Worm (Caenorhabditis elegans) whole organism, L1 larva: Measurements from ENCODE around the gene scc-2.

Source experiments
- C16A3.4 ChIP-seq: fragments of 150-350 bp; optimal IDR thresholded peaks from 2 replicates; lab custom pipeline; 2014; ENCODE audit warnings: missing biosample characterization, missing genetic modification characterization
- C34B4.2 ChIP-seq: sonication (generic microtip); optimal IDR thresholded peaks from 2 replicates; lab custom pipeline; 2017; ENCODE audit warnings: mild to moderate bottlenecking, missing genetic modification characterization, missing compliant biosample characterization
- aly-2 ChIP-seq: fragments of 150-350 bp; optimal IDR thresholded peaks from 2 replicates; lab custom pipeline; 2014; ENCODE audit warnings: missing biosample characterization, missing genetic modification characterization
- ama-1 ChIP-seq: fragments of 150-350 bp; optimal IDR thresholded peaks from 2 replicates; lab custom pipeline; 2014
- blmp-1 ChIP-seq: fragments of 150-350 bp; optimal IDR thresholded peaks from 2 replicates; lab custom pipeline; 2014; ENCODE audit warnings: missing biosample characterization, missing genetic modification characterization
- ceh-63 ChIP-seq: fragments of 200-800 bp; sonication (Bioruptor generic); optimal IDR thresholded peaks from 2 replicates; lab custom pipeline; 2018; ENCODE audit warnings: mild to moderate bottlenecking, missing genetic modification characterization, missing compliant biosample characterization
- ceh-8 ChIP-seq: fragments of 200-800 bp; sonication (Bioruptor generic); optimal IDR thresholded peaks from 2 replicates; lab custom pipeline; 2018; ENCODE audit warnings: mild to moderate bottlenecking, missing genetic modification characterization, moderate library complexity, missing compliant biosample characterization
- ceh-90 ChIP-seq: sonication (generic microtip); optimal IDR thresholded peaks from 2 replicates; lab custom pipeline; 2016; ENCODE audit warnings: missing genetic modification characterization, missing compliant biosample characterization
- dpl-1 ChIP-seq, 3 experiments: fragments of 150-350 bp in 2 of 3; sonication (generic microtip) in 1 of 3; optimal IDR thresholded peaks; 2 replicates each; lab custom pipeline; 2014 to 2017; ENCODE audit warnings: missing biosample characterization in 3 of 3, missing genetic modification characterization in 3 of 3, missing genetic modification reagents in 3 of 3
- efl-1 ChIP-seq, 4 experiments: fragments of 150-350 bp; optimal IDR thresholded peaks in 3 of 4; peaks in 1 of 4; 1 replicate in 1 of 4; 2 replicates in 3 of 4; lab custom pipeline; 2014; ENCODE audit warnings: missing biosample characterization in 2 of 4, missing genetic modification characterization in 2 of 4, missing genetic modification reagents in 2 of 4
- egl-13 ChIP-seq: sonication (generic microtip); optimal IDR thresholded peaks from 2 replicates; lab custom pipeline; 2016; ENCODE audit warnings: missing genotype, missing genetic modification reagents, missing genetic modification characterization, missing compliant biosample characterization
- egl-27 ChIP-seq, 2 experiments: fragments of 150-350 bp in 1 of 2; sonication (generic microtip); optimal IDR thresholded peaks; 3 replicates each; lab custom pipeline; 2017 to 2018; ENCODE audit warnings: missing biosample characterization in 2 of 2, missing genetic modification characterization in 2 of 2, missing genetic modification reagents in 2 of 2
- elt-3 ChIP-seq, 6 experiments: fragments of 150-350 bp in 1 of 6; sonication (generic microtip); optimal IDR thresholded peaks; 2 replicates each; lab custom pipeline; 2017 to 2018; ENCODE audit warnings: missing biosample characterization in 6 of 6, missing genetic modification characterization in 6 of 6, inconsistent platforms in 1 of 6
- ets-5 ChIP-seq: fragments of 200-800 bp; sonication (Bioruptor generic); IDR thresholded peaks from 2 replicates; pipeline ENCODE4 v1.3.6; 2022; ENCODE audit warnings: missing genetic modification characterization, missing compliant biosample characterization
- fkh-10 ChIP-seq: sonication (generic microtip); optimal IDR thresholded peaks from 2 replicates; lab custom pipeline; 2017; ENCODE audit warnings: missing biosample characterization, missing genetic modification reagents, missing genetic modification characterization
- fkh-8 ChIP-seq: sonication (generic microtip); optimal IDR thresholded peaks from 2 replicates; lab custom pipeline; 2016; ENCODE audit warnings: mild to moderate bottlenecking, missing genetic modification characterization, missing compliant biosample characterization
- fos-1 ChIP-seq: fragments of 150-350 bp; optimal IDR thresholded peaks from 2 replicates; lab custom pipeline; 2014; ENCODE audit warnings: missing biosample characterization, missing genetic modification characterization
- grh-1 ChIP-seq: fragments of 200-800 bp; sonication (Bioruptor generic); IDR thresholded peaks from 2 replicates; pipeline ENCODE4 v1.3.6; 2022; ENCODE audit warnings: missing genetic modification reagents, missing genetic modification characterization, missing compliant biosample characterization
- hlh-4 ChIP-seq: sonication (generic microtip); optimal IDR thresholded peaks from 2 replicates; lab custom pipeline; 2016; ENCODE audit warnings: mild to moderate bottlenecking, missing genetic modification characterization, missing compliant biosample characterization
- hpl-2 ChIP-seq: fragments of 150-350 bp; optimal IDR thresholded peaks from 2 replicates; lab custom pipeline; 2014; ENCODE audit warnings: missing biosample characterization, missing genetic modification reagents, missing genetic modification characterization
- jun-1 ChIP-seq: fragments of 150-350 bp; optimal IDR thresholded peaks from 2 replicates; lab custom pipeline; 2014; ENCODE audit warnings: missing biosample characterization, missing genetic modification reagents, missing genetic modification characterization
- lin-14 ChIP-seq: fragments of 200-800 bp; sonication (Bioruptor generic); optimal IDR thresholded peaks from 2 replicates; lab custom pipeline; 2018; ENCODE audit warnings: mild to moderate bottlenecking, missing genetic modification characterization, moderate library complexity, missing compliant biosample characterization
- lin-15B ChIP-seq: fragments of 150-350 bp; sonication (generic microtip); optimal IDR thresholded peaks from 3 replicates; lab custom pipeline; 2014; ENCODE audit warnings: missing biosample characterization, missing genetic modification characterization
- lin-35 ChIP-seq, 2 experiments: fragments of 150-350 bp; optimal IDR thresholded peaks; 2 replicates each; lab custom pipeline; 2014; ENCODE audit warnings: missing biosample characterization in 2 of 2, missing genetic modification characterization in 2 of 2, missing genetic modification reagents in 2 of 2
- lin-39 ChIP-seq: fragments of 150-350 bp; optimal IDR thresholded peaks from 2 replicates; lab custom pipeline; 2014; ENCODE audit warnings: missing biosample characterization, missing genetic modification reagents, missing genetic modification characterization
- lir-3 ChIP-seq: sonication (generic microtip); optimal IDR thresholded peaks from 2 replicates; lab custom pipeline; 2016; ENCODE audit warnings: mild to moderate bottlenecking, missing genetic modification characterization, moderate library complexity, missing compliant biosample characterization; ENCODE audit not compliant: poor library complexity
- lsy-2 ChIP-seq, 2 experiments: fragments of 150-350 bp; optimal IDR thresholded peaks; 2 replicates each; lab custom pipeline; 2014; ENCODE audit warnings: missing biosample characterization in 2 of 2, missing genetic modification characterization in 2 of 2
- mab-9 ChIP-seq: fragments of 200-800 bp; sonication (Bioruptor generic); IDR thresholded peaks from 2 replicates; pipeline ENCODE4 v1.3.6; 2022; ENCODE audit warnings: missing genetic modification reagents, missing genetic modification characterization, missing compliant biosample characterization
- mef-2 ChIP-seq: fragments of 150-350 bp; optimal IDR thresholded peaks from 2 replicates; lab custom pipeline; 2014; ENCODE audit warnings: missing biosample characterization, missing genetic modification characterization
- mep-1 ChIP-seq: fragments of 150-350 bp; optimal IDR thresholded peaks from 2 replicates; lab custom pipeline; 2014; ENCODE audit warnings: missing biosample characterization, missing genetic modification characterization
- nhr-20 ChIP-seq: sonication (generic microtip); optimal IDR thresholded peaks from 2 replicates; lab custom pipeline; 2016; ENCODE audit warnings: mild to moderate bottlenecking, missing genetic modification characterization, missing compliant biosample characterization
- nhr-237 ChIP-seq: fragments of 150-350 bp; optimal IDR thresholded peaks from 2 replicates; lab custom pipeline; 2014; ENCODE audit warnings: missing biosample characterization, missing genetic modification characterization
- nhr-47 ChIP-seq: sonication (generic microtip); optimal IDR thresholded peaks from 2 replicates; lab custom pipeline; 2016; ENCODE audit warnings: mild to moderate bottlenecking, missing genetic modification characterization, moderate library complexity, missing compliant biosample characterization
- nhr-71 ChIP-seq: sonication (generic microtip); optimal IDR thresholded peaks from 2 replicates; lab custom pipeline; 2016; ENCODE audit warnings: mild to moderate bottlenecking, missing genetic modification characterization, moderate library complexity, missing compliant biosample characterization
- nhr-76 ChIP-seq: sonication (generic microtip); optimal IDR thresholded peaks from 2 replicates; lab custom pipeline; 2017; ENCODE audit warnings: missing biosample characterization, missing genetic modification characterization
- nhr-77 ChIP-seq: fragments of 150-350 bp; optimal IDR thresholded peaks from 2 replicates; lab custom pipeline; 2014; ENCODE audit warnings: missing biosample characterization, missing genetic modification characterization
- nhr-84 ChIP-seq: sonication (generic microtip); optimal IDR thresholded peaks from 2 replicates; lab custom pipeline; 2017; ENCODE audit warnings: missing biosample characterization, missing genetic modification characterization
- nhr-85 ChIP-seq: sonication (generic microtip); peaks from one replicate; lab custom pipeline; 2016; ENCODE audit warnings: missing genetic modification characterization, inconsistent platforms, missing compliant biosample characterization
- nhr-90 ChIP-seq: sonication (generic microtip); optimal IDR thresholded peaks from 2 replicates; lab custom pipeline; 2016; ENCODE audit warnings: mild to moderate bottlenecking, missing genetic modification characterization, missing compliant biosample characterization; ENCODE audit not compliant: poor library complexity
- pag-3 ChIP-seq: sonication (generic microtip); optimal IDR thresholded peaks from 2 replicates; lab custom pipeline; 2017; ENCODE audit warnings: missing genetic modification characterization, mild to moderate bottlenecking, missing compliant biosample characterization, antibody characterized with exemption, borderline replicate concordance; ENCODE audit not compliant: insufficient read depth
- pqm-1 ChIP-seq: sonication (generic microtip); optimal IDR thresholded peaks from 3 replicates; lab custom pipeline; 2017; ENCODE audit warnings: missing biosample characterization, missing genetic modification characterization
- rnt-1 ChIP-seq: sonication (generic microtip); optimal IDR thresholded peaks from 2 replicates; lab custom pipeline; 2016; ENCODE audit warnings: mild to moderate bottlenecking, missing genetic modification characterization, moderate library complexity, missing compliant biosample characterization
- snpc-4 ChIP-seq: fragments of 150-350 bp; optimal IDR thresholded peaks from 2 replicates; lab custom pipeline; 2014; ENCODE audit warnings: missing biosample characterization, missing genetic modification characterization
- sox-4 ChIP-seq: sonication (generic microtip); optimal IDR thresholded peaks from 2 replicates; lab custom pipeline; 2016; ENCODE audit warnings: missing genetic modification characterization, missing compliant biosample characterization
- sup-37 ChIP-seq: fragments of 200-800 bp; sonication (Bioruptor generic); optimal IDR thresholded peaks from 2 replicates; lab custom pipeline; 2018; ENCODE audit warnings: mild to moderate bottlenecking, missing genetic modification characterization, missing compliant biosample characterization
- swsn-7 ChIP-seq: sonication (generic microtip); optimal IDR thresholded peaks from 2 replicates; lab custom pipeline; 2016; ENCODE audit warnings: missing genetic modification characterization, missing compliant biosample characterization
- unc-62 ChIP-seq: fragments of 150-350 bp; optimal IDR thresholded peaks from 2 replicates; lab custom pipeline; 2014; ENCODE audit warnings: missing biosample characterization, missing genetic modification reagents, missing genetic modification characterization
- vab-15 ChIP-seq: sonication (generic microtip); optimal IDR thresholded peaks from 2 replicates; lab custom pipeline; 2017; ENCODE audit warnings: missing genotype, mild to moderate bottlenecking, missing genetic modification characterization, missing compliant biosample characterization
- xbp-1 ChIP-seq: sonication (generic microtip); optimal IDR thresholded peaks from 2 replicates; lab custom pipeline; 2016; ENCODE audit warnings: missing genetic modification characterization, missing compliant biosample characterization
- zag-1 ChIP-seq: fragments of 150-350 bp; optimal IDR thresholded peaks from 2 replicates; lab custom pipeline; 2014; ENCODE audit warnings: missing biosample characterization, missing genetic modification characterization
- ztf-11 ChIP-seq, 2 experiments: sonication (generic microtip); optimal IDR thresholded peaks; 2 replicates each; lab custom pipeline; 2016 to 2017; ENCODE audit warnings: missing genetic modification characterization in 2 of 2, missing biosample characterization in 1 of 2, missing compliant biosample characterization in 1 of 2

Gene scc-2

ce11 chrII:300977-301772 lies 37.7 kb upstream of the scc-2 start, which contains the start of gene K01A2.5:
Gene K01A2.5 (plus strand): TSS chrII:301273.
- TF ChIP-seq ceh-8 (GFP tag; lab: Kevin White, UChicago) (no peak), ceh-63 (GFP tag; lab: Kevin White, UChicago) (no peak), ceh-90 (tag; lab: Kevin White, UChicago) (no peak), nhr-237 (no peak), ama-1 (lab: Kevin White, UChicago) (no peak), mef-2 (no peak), unc-62 (no peak), mab-9 (GFP tag; lab: Robert Waterston, UW) (no peak), ets-5 (GFP tag; lab: Robert Waterston, UW) (no peak), pqm-1 (no peak), egl-13 (tag; lab: Kevin White, UChicago) (no peak), snpc-4 (tag; lab: Kevin White, UChicago) (no peak), nhr-76 (tag; lab: Kevin White, UChicago) (no peak), ztf-11 (tag; optimal IDR thresholded peaks at IDR 0.05; lab: Kevin White, UChicago) (no peak), vab-15 (tag; lab: Kevin White, UChicago) (no peak), lin-39 (tag; lab: Kevin White, UChicago) (no peak), nhr-47 (tag; lab: Kevin White, UChicago) (no peak), efl-1 (optimal IDR thresholded peaks at IDR 0.05; lab: Kevin White, UChicago) (no peak), efl-1 (GFP tag; optimal IDR thresholded peaks at IDR 0.05 in 1 of 2; lab: Kevin White, UChicago) (no peak), sup-37 (GFP tag; lab: Kevin White, UChicago) (no peak), nhr-84 (no peak), fkh-10 (GFP tag; lab: Kevin White, UChicago) (no peak), lin-15B (tag; lab: Kevin White, UChicago) (no peak), dpl-1 (GFP tag; optimal IDR thresholded peaks at IDR 0.05; lab: Kevin White, UChicago) (peak in 1 of 3 experiments; percentile 2), lir-3 (peak; percentile 6), xbp-1 (tag; lab: Kevin White, UChicago) (no peak), aly-2 (no peak), lin-14 (peak; percentile 79), C16A3.4 (peak; percentile 2), rnt-1 (peak; percentile 7), pag-3 (tag; lab: Kevin White, UChicago) (no peak), zag-1 (tag; lab: Kevin White, UChicago) (no peak), elt-3 (tag; optimal IDR thresholded peaks at IDR 0.05; lab: Kevin White, UChicago) (peak in 2 of 6 experiments; percentile 11 to 35), nhr-77 (tag; lab: Kevin White, UChicago) (no peak), nhr-90 (no peak), nhr-20 (tag; lab: Kevin White, UChicago) (peak; percentile 36), hlh-4 (no peak), lsy-2 (tag; optimal IDR thresholded peaks at IDR 0.05; lab: Kevin White, UChicago) (no peak), nhr-71 (tag; lab: Kevin White, UChicago) (no peak), sox-4 (tag; lab: Kevin White, UChicago) (no peak), grh-1 (GFP tag; lab: Robert Waterston, UW) (no peak; the same call in 1 of the 2 replicates), mep-1 (tag; lab: Kevin White, UChicago) (peak; percentile 48), lin-35 (GFP tag; optimal IDR thresholded peaks at IDR 0.05; lab: Kevin White, UChicago) (peak in 1 of 2 experiments; percentile 8), blmp-1 (tag; lab: Kevin White, UChicago) (peak; percentile 99), fkh-8 (no peak), swsn-7 (no peak), C34B4.2 (tag; lab: Kevin White, UChicago) (no peak), jun-1 (tag; lab: Kevin White, UChicago) (no peak), nhr-85 (tag; lab: Kevin White, UChicago) (peak; percentile 91), egl-27 (tag; optimal IDR thresholded peaks at IDR 0.05; lab: Kevin White, UChicago) (no peak), fos-1 (tag; lab: Kevin White, UChicago) (no peak), hpl-2 (GFP tag; lab: Kevin White, UChicago) (no peak)
